Fruit fly (Drosophila melanogaster) S2 (cell line): ENCODE data around the gene VhaM9.7-d.

Experiments used
- CG8478 ChIP-seq: fragments of >200 bp; optimal IDR thresholded peaks from 2 replicates; lab custom pipeline; 2018
- CTCF ChIP-seq, 2 experiments: fragments of >200 bp; optimal IDR thresholded peaks; 2 replicates each; lab custom pipeline; 2018

dm6 chr3R:16936319-16936718 lies 38.7 kb upstream of the VhaM9.7-d start:
- TF ChIP-seq CG8478 (lab: Kevin White, UChicago) (no peak), CTCF (optimal IDR thresholded peaks at IDR 0.05; lab: Kevin White, UChicago) (no peak)
